Worm (Caenorhabditis elegans) whole organism, late embryonic: ENCODE results near the gene ZK381.8.

Experiments
- C08G9.2 ChIP-seq: sonication (generic microtip); optimal IDR thresholded peaks from 2 replicates; lab custom pipeline; 2016; ENCODE audit warnings: mild to moderate bottlenecking, missing genetic modification characterization, moderate library complexity, missing compliant biosample characterization
- T23F11.4 ChIP-seq: fragments of 200-800 bp; sonication (Bioruptor generic); optimal IDR thresholded peaks from 2 replicates; lab custom pipeline; 2018; ENCODE audit warnings: mild to moderate bottlenecking, missing genetic modification characterization, missing compliant biosample characterization
- Y22D7AL.16 ChIP-seq: sonication (generic microtip); optimal IDR thresholded peaks from 2 replicates; lab custom pipeline; 2016; ENCODE audit warnings: missing genetic modification characterization, missing compliant biosample characterization
- ama-1 ChIP-seq: fragments of 150-350 bp; optimal IDR thresholded peaks from 2 replicates; lab custom pipeline; 2014
- ceh-2 ChIP-seq: sonication (generic microtip); optimal IDR thresholded peaks from 2 replicates; lab custom pipeline; 2016; ENCODE audit warnings: missing genotype, missing genetic modification characterization, missing compliant biosample characterization
- ceh-31 ChIP-seq: sonication (generic microtip); optimal IDR thresholded peaks from 2 replicates; lab custom pipeline; 2016; ENCODE audit warnings: missing genetic modification characterization, missing compliant biosample characterization
- ceh-34 ChIP-seq: sonication (generic microtip); optimal IDR thresholded peaks from 2 replicates; lab custom pipeline; 2016; ENCODE audit warnings: mild to moderate bottlenecking, missing genetic modification characterization, missing compliant biosample characterization
- ceh-45 ChIP-seq: fragments of 200-800 bp; sonication (Bioruptor generic); IDR thresholded peaks from 2 replicates; pipeline ENCODE4 v1.3.6; 2022; ENCODE audit warnings: missing genetic modification reagents, missing genetic modification characterization, missing compliant biosample characterization
- ceh-48 ChIP-seq: sonication (generic microtip); optimal IDR thresholded peaks from 2 replicates; lab custom pipeline; 2016; ENCODE audit warnings: missing genetic modification characterization, inconsistent platforms, missing compliant biosample characterization
- ceh-9 ChIP-seq: sonication (generic microtip); optimal IDR thresholded peaks from 2 replicates; lab custom pipeline; 2016; ENCODE audit warnings: mild to moderate bottlenecking, missing genetic modification characterization, inconsistent platforms, missing compliant biosample characterization
- che-1 ChIP-seq: sonication (generic microtip); optimal IDR thresholded peaks from 2 replicates; lab custom pipeline; 2016; ENCODE audit warnings: mild to moderate bottlenecking, missing genetic modification characterization, missing compliant biosample characterization
- dve-1 ChIP-seq: sonication (generic microtip); optimal IDR thresholded peaks from 2 replicates; lab custom pipeline; 2017; ENCODE audit warnings: antibody characterized with exemption, mild to moderate bottlenecking, missing genetic modification characterization, missing compliant biosample characterization
- elt-2 ChIP-seq: sonication (generic microtip); optimal IDR thresholded peaks from 2 replicates; lab custom pipeline; 2016; ENCODE audit warnings: missing genetic modification reagents, missing genetic modification characterization, missing compliant biosample characterization
- elt-4 ChIP-seq: sonication (generic microtip); optimal IDR thresholded peaks from 2 replicates; lab custom pipeline; 2016; ENCODE audit warnings: missing genetic modification characterization, missing compliant biosample characterization
- eyg-1 ChIP-seq: sonication (generic microtip); optimal IDR thresholded peaks from 2 replicates; lab custom pipeline; 2016; ENCODE audit warnings: missing genotype, missing genetic modification characterization, missing compliant biosample characterization
- fkh-10 ChIP-seq: fragments of 150-350 bp; optimal IDR thresholded peaks from 2 replicates; lab custom pipeline; 2014; ENCODE audit warnings: missing biosample characterization, missing genetic modification reagents, missing genetic modification characterization
- fkh-6 ChIP-seq: sonication (generic microtip); optimal IDR thresholded peaks from 2 replicates; lab custom pipeline; 2016; ENCODE audit warnings: missing genetic modification characterization, missing compliant biosample characterization
- gmeb-2 ChIP-seq: sonication (generic microtip); optimal IDR thresholded peaks from 2 replicates; lab custom pipeline; 2016; ENCODE audit warnings: missing genetic modification characterization, inconsistent platforms, missing compliant biosample characterization
- hlh-13 ChIP-seq: fragments of 200-800 bp; sonication (Bioruptor generic); optimal IDR thresholded peaks from 2 replicates; lab custom pipeline; 2018; ENCODE audit warnings: mild to moderate bottlenecking, missing genetic modification characterization, missing compliant biosample characterization
- hlh-30 ChIP-seq: sonication (generic microtip); optimal IDR thresholded peaks from 2 replicates; lab custom pipeline; 2017; ENCODE audit warnings: antibody characterized with exemption, missing genetic modification characterization, missing compliant biosample characterization; ENCODE audit not compliant: insufficient read depth
- lin-11 ChIP-seq: fragments of 200-800 bp; sonication (Bioruptor generic); optimal IDR thresholded peaks from 2 replicates; lab custom pipeline; 2018; ENCODE audit warnings: mild to moderate bottlenecking, missing genetic modification characterization, missing compliant biosample characterization
- mec-3 ChIP-seq: sonication (generic microtip); optimal IDR thresholded peaks from 2 replicates; lab custom pipeline; 2016; ENCODE audit warnings: borderline replicate concordance, missing genetic modification characterization, missing compliant biosample characterization
- nfya-1 ChIP-seq: sonication (generic microtip); optimal IDR thresholded peaks from 2 replicates; lab custom pipeline; 2017; ENCODE audit warnings: missing genetic modification characterization, mild to moderate bottlenecking, missing compliant biosample characterization, antibody characterized with exemption, moderate library complexity
- nhr-11 ChIP-seq: fragments of 150-350 bp; optimal IDR thresholded peaks from 2 replicates; lab custom pipeline; 2014; ENCODE audit warnings: missing biosample characterization, missing genetic modification characterization
- odd-2 ChIP-seq: sonication (generic microtip); optimal IDR thresholded peaks from 2 replicates; lab custom pipeline; 2017; ENCODE audit warnings: antibody characterized with exemption, mild to moderate bottlenecking, missing genetic modification characterization, missing compliant biosample characterization
- pha-2 ChIP-seq: sonication (generic microtip); optimal IDR thresholded peaks from 2 replicates; lab custom pipeline; 2017; ENCODE audit warnings: mild to moderate bottlenecking, missing genetic modification characterization, missing compliant biosample characterization
- pqm-1 ChIP-seq: sonication (generic microtip); optimal IDR thresholded peaks from 2 replicates; lab custom pipeline; 2016; ENCODE audit warnings: missing genetic modification characterization, missing compliant biosample characterization
- ref-2 ChIP-seq: sonication (generic microtip); optimal IDR thresholded peaks from 2 replicates; lab custom pipeline; 2016; ENCODE audit warnings: missing genetic modification characterization, missing compliant biosample characterization
- rnt-1 ChIP-seq: sonication (generic microtip); optimal IDR thresholded peaks from 2 replicates; lab custom pipeline; 2016; ENCODE audit warnings: missing genetic modification characterization, missing compliant biosample characterization
- sdc-2 ChIP-seq: sonication (generic microtip); optimal IDR thresholded peaks from 2 replicates; lab custom pipeline; 2016; ENCODE audit warnings: missing genotype, missing genetic modification characterization, missing compliant biosample characterization
- ttx-3 ChIP-seq: sonication (generic microtip); optimal IDR thresholded peaks from 2 replicates; lab custom pipeline; 2016; ENCODE audit warnings: missing genetic modification reagents, missing genetic modification characterization, missing compliant biosample characterization
- unc-3 ChIP-seq, 2 experiments: fragments of 200-800 bp in 1 of 2; sonication (Bioruptor generic) in 1 of 2; sonication (generic microtip) in 1 of 2; conservative IDR thresholded peaks in 1 of 2; optimal IDR thresholded peaks in 1 of 2; 2 replicates each; pipeline versions ENCODE4 v1.3.6 to Lab custom; 2016 to 2022; ENCODE audit warnings: missing compliant biosample characterization in 2 of 2, missing genetic modification characterization in 2 of 2, missing genetic modification reagents in 1 of 2
- unc-42 ChIP-seq: sonication (generic microtip); optimal IDR thresholded peaks from 2 replicates; lab custom pipeline; 2016; ENCODE audit warnings: missing genotype, missing genetic modification characterization, missing compliant biosample characterization
- unc-55 ChIP-seq: sonication (generic microtip); optimal IDR thresholded peaks from 2 replicates; lab custom pipeline; 2017; ENCODE audit warnings: missing biosample characterization, missing genetic modification reagents, missing genetic modification characterization
- ztf-16 ChIP-seq: sonication (generic microtip); optimal IDR thresholded peaks from 2 replicates; lab custom pipeline; 2017; ENCODE audit warnings: missing genetic modification characterization, missing compliant biosample characterization

The ZK381.8 gene

ce11 chrIV:6937548-6937947, 32.6 kb downstream of the ZK381.8 start, which contains the start of gene npr-12:
npr-12 (minus strand) TSS chrIV:6937648.
- TF ChIP-seq ceh-31 (tag; lab: Kevin White, UChicago) (no peak), unc-3 (GFP tag; conservative IDR thresholded peaks at IDR 0.05; lab: Robert Waterston, UW) (no peak), unc-3 (tag; optimal IDR thresholded peaks at IDR 0.05; lab: Kevin White, UChicago) (no peak), elt-4 (no peak), odd-2 (tag; lab: Kevin White, UChicago) (no peak), ama-1 (no peak), fkh-10 (GFP tag; lab: Kevin White, UChicago) (no peak), gmeb-2 (tag; lab: Kevin White, UChicago) (no peak), C08G9.2 (tag; lab: Kevin White, UChicago) (no peak), ceh-34 (tag; lab: Kevin White, UChicago) (no peak), sdc-2 (tag; lab: Kevin White, UChicago) (no peak), mec-3 (tag; lab: Kevin White, UChicago) (no peak), eyg-1 (tag; lab: Kevin White, UChicago) (no peak), hlh-13 (no peak), ceh-48 (tag; lab: Kevin White, UChicago) (no peak), unc-42 (tag; lab: Kevin White, UChicago) (no peak), Y22D7AL.16 (no peak), ceh-9 (tag; lab: Kevin White, UChicago) (no peak), che-1 (tag; lab: Kevin White, UChicago) (no peak)
- TF ChIP-seq, all 69 proteins: peak for 0

- TF ChIP-seq rnt-1, result no peak
- TF ChIP-seq elt-2 (tag; lab: Kevin White, UChicago), result peak; percentile 48
Measured at ce11 chrIV:6928417-6928816, 41.8 kb downstream of the ZK381.8 start, which contains the start of gene cest-6. cest-6 (minus strand) TSS chrIV:6928517.

ce11 chrIV:6925520-6925919, 44.7 kb downstream of the ZK381.8 start:
- TF ChIP-seq unc-42 (tag; lab: Kevin White, UChicago), result no peak
- TF ChIP-seq, all 69 proteins: peak for 0

ce11 chrIV:6923070-6923469, 47.1 kb downstream of the ZK381.8 start, which contains the start of gene T22D1.1:
T22D1.1 (plus strand) TSS chrIV:6923370.
- TF ChIP-seq dve-1, result no peak

- TF ChIP-seq fkh-6 (tag; lab: Kevin White, UChicago) (no peak), ztf-16 (tag; lab: Kevin White, UChicago) (no peak), lin-11 (no peak), unc-55 (GFP tag; lab: Kevin White, UChicago) (no peak), eyg-1 (tag; lab: Kevin White, UChicago) (no peak), ref-2 (tag; lab: Kevin White, UChicago) (no peak), ttx-3 (tag; lab: Kevin White, UChicago) (no peak), Y22D7AL.16 (no peak), ceh-2 (tag; lab: Kevin White, UChicago) (no peak), hlh-30 (tag; lab: Kevin White, UChicago) (no peak), sdc-2 (tag; lab: Kevin White, UChicago) (no peak), rnt-1 (no peak), ceh-45 (GFP tag; lab: Robert Waterston, UW) (no peak), pha-2 (tag; lab: Kevin White, UChicago) (no peak), nhr-11 (tag; lab: Kevin White, UChicago) (no peak), pqm-1 (no peak), T23F11.4 (GFP tag; lab: Kevin White, UChicago) (no peak), nfya-1 (tag; lab: Kevin White, UChicago) (no peak)
- TF ChIP-seq, all 69 proteins: peak for 0
Measured at ce11 chrIV:6920063-6920462, 50.1 kb downstream of the ZK381.8 start, which contains the start of gene T22D1.18. T22D1.18 (minus strand) TSS chrIV:6920163.
